Worm (Caenorhabditis elegans): ENCODE measurements around the gene ard-1.

Gene ard-1

DNA sequence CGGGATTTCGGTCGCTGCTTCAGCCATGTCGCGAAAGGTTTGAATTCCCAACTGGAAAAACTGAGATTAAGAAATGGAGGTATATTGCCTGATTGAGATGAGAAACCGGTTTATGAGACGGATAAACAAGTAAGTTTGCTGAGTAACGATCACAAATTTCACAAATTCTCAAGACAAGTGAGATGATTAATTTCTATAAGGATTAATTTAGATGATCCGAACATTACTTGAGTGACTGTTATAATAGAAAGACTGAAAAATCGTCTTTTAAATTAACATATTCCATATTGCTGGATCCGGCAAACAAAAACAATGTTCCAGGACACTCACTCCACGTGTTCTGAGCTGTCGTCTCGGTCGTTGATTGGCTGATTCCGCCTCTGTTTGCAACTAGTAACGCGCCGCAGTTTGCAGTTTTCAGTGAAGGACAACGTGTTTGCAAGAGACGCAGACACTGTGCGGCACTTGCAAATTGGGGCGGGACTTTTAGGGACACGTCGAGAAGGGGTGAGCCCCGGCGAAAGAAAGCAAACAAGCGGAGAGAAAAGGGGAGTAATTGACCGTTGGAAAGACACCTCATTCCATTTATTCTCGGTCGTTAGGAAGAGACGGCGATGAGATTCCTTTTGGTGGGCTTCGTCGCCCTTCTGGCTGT is 12.1 kb upstream of the ard-1 start, which contains the start of the genes imp-2 and enpl-1 (continued):
- 0 out of 2 replicates have a peak, but pooled peaks have one; percentile 30 for TF ChIP-seq ztf-25 (GFP tag; IDR thresholded peaks at IDR 0.05)
- TF ChIP-seq nhr-80 (tag; optimal IDR thresholded peaks at IDR 0.05): peak; percentile 96
- TF ChIP-seq ccch-3 (GFP tag; optimal IDR thresholded peaks at IDR 0.05): no peak
- peak; percentile 82 for TF ChIP-seq lin-54 (GFP tag; optimal IDR thresholded peaks at IDR 0.05)
- TF ChIP-seq B0336.3 (GFP tag; IDR thresholded peaks at IDR 0.05): peak; percentile 83
- peak; percentile 100 for TF ChIP-seq nfyb-1 (GFP tag; IDR thresholded peaks at IDR 0.05)
- TF ChIP-seq C06A6.2 (GFP tag; conservative IDR thresholded peaks at IDR 0.05): peak; percentile 80
- TF ChIP-seq akir-1 (GFP tag; optimal IDR thresholded peaks at IDR 0.05): peak; percentile 37
- peak; percentile 60; the same call in 1 of the 2 replicates for TF ChIP-seq madf-6 (GFP tag; IDR thresholded peaks at IDR 0.05)
- no peak for TF ChIP-seq sptf-2 (GFP tag; optimal IDR thresholded peaks at IDR 0.05)
- TF ChIP-seq F10E7.11 (tag; optimal IDR thresholded peaks at IDR 0.05): no peak
- no peak for TF ChIP-seq unc-130 (GFP tag; optimal IDR thresholded peaks at IDR 0.05)

DNA sequence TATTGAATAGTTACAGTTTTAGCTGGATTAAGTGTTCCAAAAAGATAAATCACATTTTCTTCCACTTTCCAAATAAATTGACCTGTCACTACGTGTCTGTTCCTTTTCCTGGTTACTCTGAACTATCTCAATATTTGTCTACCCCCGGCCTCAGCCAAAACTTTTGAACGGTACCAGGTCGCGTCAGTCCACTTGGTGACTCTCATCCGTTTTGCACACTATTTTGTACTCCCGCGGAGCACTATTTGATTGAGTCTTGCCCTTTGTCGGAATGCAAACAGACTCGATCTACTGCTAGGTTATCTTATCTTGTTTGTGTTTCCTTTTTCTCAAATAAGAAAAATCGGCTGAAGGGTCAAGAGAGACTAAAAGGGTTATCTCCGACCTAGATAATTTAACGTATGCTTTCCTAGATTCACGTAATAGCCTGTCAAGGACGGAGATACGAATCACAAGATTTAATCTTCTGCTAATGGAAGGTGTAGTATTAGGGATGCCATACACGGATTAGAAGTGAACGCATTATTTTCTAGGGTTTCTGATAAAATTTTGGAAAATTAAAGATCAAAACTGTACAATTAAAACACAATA is 11.0 kb upstream of the ard-1 start:
- no peak for TF ChIP-seq ztf-18 (tag; optimal IDR thresholded peaks at IDR 0.05)
- peak; percentile 5 for TF ChIP-seq ama-1 (optimal IDR thresholded peaks at IDR 0.05)
- no peak for TF ChIP-seq ama-1 (GFP tag; optimal IDR thresholded peaks at IDR 0.05)

DNA sequence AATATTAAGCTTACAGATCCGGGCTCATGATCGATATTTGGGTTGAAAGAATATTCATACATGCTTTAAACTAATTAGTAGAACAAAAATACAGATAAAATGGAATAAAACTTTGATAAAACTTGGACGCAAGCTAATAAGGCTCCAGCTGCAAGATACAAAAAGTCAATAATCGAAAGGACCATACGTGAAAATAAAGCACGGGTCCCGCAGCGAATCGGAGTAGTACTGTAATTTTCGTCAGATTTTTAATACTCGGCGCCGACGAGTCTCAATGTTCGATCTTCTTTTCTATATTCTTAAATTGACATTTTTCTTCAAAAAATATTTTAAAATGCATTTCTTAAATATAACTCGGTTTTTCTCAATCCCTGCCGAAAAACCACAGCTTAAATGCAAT is 6.4 kb upstream of the ard-1 start, which contains the start of gene spo-11:
TSS of gene spo-11 (minus strand) at position 189 of the 400 bp plus-strand sequence.
- 0 out of 2 replicates have a peak, but pooled peaks have one; percentile 18 for TF ChIP-seq D2030.7 (GFP tag; IDR thresholded peaks at IDR 0.05)
- no peak for TF ChIP-seq chd-7 (tag; optimal IDR thresholded peaks at IDR 0.05)
- TF ChIP-seq lsl-1 (GFP tag; optimal IDR thresholded peaks at IDR 0.05): peak; percentile 94
- TF ChIP-seq xnd-1 (tag; optimal IDR thresholded peaks at IDR 0.05): peak; percentile 83
- no peak for TF ChIP-seq attf-3 (GFP tag; conservative IDR thresholded peaks at IDR 0.05)
- TF ChIP-seq madf-6 (GFP tag; IDR thresholded peaks at IDR 0.05): peak; percentile 90
- TF ChIP-seq dpl-1 (GFP tag; optimal IDR thresholded peaks at IDR 0.05): no peak
- peak; percentile 5 for TF ChIP-seq efl-1 (GFP tag; optimal IDR thresholded peaks at IDR 0.05)
- peak; percentile 2 for TF ChIP-seq lin-54 (GFP tag; optimal IDR thresholded peaks at IDR 0.05)
- no peak for TF ChIP-seq K12H6.12 (tag; optimal IDR thresholded peaks at IDR 0.05)
- TF ChIP-seq ceh-91 (GFP tag; IDR thresholded peaks at IDR 0.05): 0 out of 2 replicates have a peak, but pooled peaks have one; percentile 36
- TF ChIP-seq Y56A3A.18 (GFP tag; IDR thresholded peaks at IDR 0.05): no peak
- TF ChIP-seq madf-8 (GFP tag; conservative IDR thresholded peaks at IDR 0.05): peak; percentile 48
- peak; percentile 92 for TF ChIP-seq F33H1.4 (GFP tag; IDR thresholded peaks at IDR 0.05)

DNA sequence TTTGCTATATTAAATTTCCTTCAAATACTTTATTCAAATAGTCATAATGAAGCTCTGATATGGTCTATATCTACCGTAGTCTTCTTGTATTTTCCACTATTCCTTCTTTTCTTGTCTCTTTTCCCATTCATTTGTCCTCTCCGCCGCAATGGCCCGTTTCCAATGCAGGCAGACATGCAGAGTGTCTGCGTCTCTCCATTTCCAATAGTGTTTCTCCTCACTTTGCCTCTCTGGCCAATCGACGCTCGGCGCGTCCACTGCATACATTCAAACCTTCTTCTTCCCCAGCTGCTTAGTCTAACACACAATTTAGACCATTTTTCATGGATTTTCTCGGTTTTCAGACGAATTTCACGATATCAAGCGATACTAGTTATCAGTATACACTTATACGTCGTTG is 5.9 kb upstream of the ard-1 start:
- TF ChIP-seq hmg-1.2 (GFP tag; IDR thresholded peaks at IDR 0.05) (peak; percentile 100), nfyb-1 (GFP tag; IDR thresholded peaks at IDR 0.05) (peak; percentile 95), egl-18 (GFP tag; IDR thresholded peaks at IDR 0.05) (no peak), let-607 (tag; optimal IDR thresholded peaks at IDR 0.05) (peak in 1 of 2 experiments; percentile 48), cebp-1 (GFP tag; IDR thresholded peaks at IDR 0.05) (no peak), cebp-1 (tag; optimal IDR thresholded peaks at IDR 0.05) (peak; percentile 31), K11D2.4 (GFP tag; IDR thresholded peaks at IDR 0.05) (no peak), lin-54 (GFP tag; optimal IDR thresholded peaks at IDR 0.05) (no peak)

Measured in whole organism, young adult.